Fruit fly (Drosophila melanogaster) Kc167 (cell line): ENCODE data around the gene Oatp33Eb.

Experiments used
- Myc ChIP-seq: fragments of >200 bp; optimal IDR thresholded peaks from 2 replicates; lab custom pipeline; 2017; ENCODE audit warnings: missing external identifiers
- Sin3A ChIP-seq: fragments of >200 bp; optimal IDR thresholded peaks from 2 replicates; lab custom pipeline; 2018; ENCODE audit warnings: missing external identifiers
- h ChIP-seq: fragments of >200 bp; optimal IDR thresholded peaks from 3 replicates; lab custom pipeline; 2018; ENCODE audit warnings: missing external identifiers
- insv ChIP-seq: fragments of >200 bp; optimal IDR thresholded peaks from 3 replicates; lab custom pipeline; 2018; ENCODE audit warnings: missing external identifiers
- psq ChIP-seq: fragments of >200 bp; optimal IDR thresholded peaks from 2 replicates; lab custom pipeline; 2017; ENCODE audit warnings: missing external identifiers
- ttk ChIP-seq: sonication (Bioruptor generic); optimal IDR thresholded peaks from 2 replicates; lab custom pipeline; 2017; ENCODE audit warnings: missing external identifiers

The Oatp33Eb gene

dm6 chr2L:12500405-12500804, 52.1 kb downstream of the Oatp33Eb start:
- TF ChIP-seq Myc (lab: Kevin White, UChicago) (no peak), Sin3A (lab: Kevin White, UChicago) (no peak), insv (lab: Kevin White, UChicago) (no peak), ttk (no peak), psq (no peak), h (lab: Kevin White, UChicago) (no peak)
